Worm (Caenorhabditis elegans) whole organism, L4/young adult: ENCODE data around the gene Y69A2AR.51.

Experiments used
- dao-5 ChIP-seq: sonication (generic microtip); optimal IDR thresholded peaks from 2 replicates; lab custom pipeline; 2016; ENCODE audit warnings: missing genotype, missing genetic modification characterization, moderate library complexity, missing compliant biosample characterization
- him-1 ChIP-seq: sonication (generic microtip); optimal IDR thresholded peaks from 2 replicates; lab custom pipeline; 2016; ENCODE audit warnings: missing genotype, missing genetic modification reagents, missing genetic modification characterization, missing compliant biosample characterization

DNA sequence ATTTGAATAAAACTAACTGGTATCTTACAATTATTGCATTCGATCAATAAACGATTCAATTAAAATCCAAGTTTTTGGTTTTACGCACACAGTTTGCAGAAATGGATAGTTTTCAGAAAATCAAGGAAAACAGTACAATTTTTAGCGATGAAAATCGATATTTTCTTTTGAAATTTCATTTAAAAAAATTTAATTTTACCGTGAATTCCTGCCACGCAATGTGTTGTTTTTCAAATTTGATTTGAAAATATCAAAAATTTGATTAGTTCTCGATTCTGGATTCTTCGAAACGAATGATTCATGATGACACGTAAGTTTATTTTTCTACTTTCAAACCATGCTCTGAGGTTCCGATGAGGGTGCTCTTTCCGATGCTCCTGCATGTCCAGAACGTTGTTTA lies 10.1 kb upstream of the Y69A2AR.51 start, which contains the start of gene Y69A2AR.50:
- TF ChIP-seq dao-5 (tag; lab: Kevin White, UChicago), result no peak
- no peak for TF ChIP-seq him-1 (tag; lab: Kevin White, UChicago)
